Fruit fly (Drosophila melanogaster) whole organism, wandering third instar larva: ENCODE results near the gene wisp.

Experiments
- Abd-B ChIP-seq: fragments of >200 bp; optimal IDR thresholded peaks from 2 replicates; lab custom pipeline; 2017; ENCODE audit warnings: missing biosample characterization, missing genetic modification characterization
- CG32264 ChIP-seq: fragments of 200-800 bp; sonication (Bioruptor generic); optimal IDR thresholded peaks from 2 replicates; lab custom pipeline; 2016; ENCODE audit warnings: missing biosample characterization, missing genetic modification characterization
- CG9705 ChIP-seq: fragments of 200-800 bp; sonication (Bioruptor generic); optimal IDR thresholded peaks from 2 replicates; lab custom pipeline; 2018; ENCODE audit warnings: missing biosample characterization, mild to moderate bottlenecking, missing genetic modification characterization
- CrebA ChIP-seq: fragments of 200-800 bp; sonication (Bioruptor generic); optimal IDR thresholded peaks from 2 replicates; lab custom pipeline; 2016; ENCODE audit warnings: missing biosample characterization, mild to moderate bottlenecking, missing genetic modification characterization, borderline replicate concordance
- Dif ChIP-seq: fragments of 200-275, 200-300 bp; sonication (Bioruptor generic); optimal IDR thresholded peaks from 2 replicates; lab custom pipeline; 2018; ENCODE audit warnings: missing biosample characterization, missing genetic modification characterization; ENCODE audit not compliant: partially characterized antibody
- GATAd ChIP-seq: sonication (Bioruptor generic); optimal IDR thresholded peaks from 2 replicates; lab custom pipeline; 2016; ENCODE audit warnings: missing biosample characterization, missing genetic modification characterization
- HLH106 ChIP-seq: fragments of 200-800 bp; optimal IDR thresholded peaks from 3 replicates; lab custom pipeline; 2019; ENCODE audit warnings: missing biosample characterization, mild to moderate bottlenecking, missing genetic modification characterization, moderate library complexity
- Hnf4 ChIP-seq: fragments of 200-800 bp; sonication (Bioruptor generic); optimal IDR thresholded peaks from 2 replicates; lab custom pipeline; 2016; ENCODE audit warnings: missing biosample characterization, mild to moderate bottlenecking, missing genetic modification characterization
- Hr78 ChIP-seq: fragments of >200 bp; optimal IDR thresholded peaks from 2 replicates; lab custom pipeline; 2017; ENCODE audit warnings: missing biosample characterization, missing genetic modification characterization
- Hr83 ChIP-seq: fragments of 200-300 bp; sonication (Bioruptor generic); optimal IDR thresholded peaks from 2 replicates; lab custom pipeline; 2016; ENCODE audit warnings: missing biosample characterization, mild to moderate bottlenecking, missing genetic modification characterization, moderate library complexity; ENCODE audit not compliant: poor library complexity, severe bottlenecking
- Jra ChIP-seq: sonication (Bioruptor generic); optimal IDR thresholded peaks from 2 replicates; lab custom pipeline; 2016; ENCODE audit warnings: missing biosample characterization, missing genetic modification characterization
- Myc ChIP-seq: fragments of >200 bp; optimal IDR thresholded peaks from 2 replicates; lab custom pipeline; 2017
- OdsH ChIP-seq: fragments of 200-800 bp; sonication (Bioruptor generic); optimal IDR thresholded peaks from 2 replicates; lab custom pipeline; 2016; ENCODE audit warnings: missing biosample characterization, mild to moderate bottlenecking, missing genetic modification characterization
- Rel ChIP-seq, 2 experiments: fragments of 200-800 bp; sonication (Bioruptor generic) in 1 of 2; optimal IDR thresholded peaks; 2 replicates in 1 of 2; 3 replicates in 1 of 2; lab custom pipeline; 2016 to 2019; ENCODE audit warnings: mild to moderate bottlenecking in 2 of 2, missing biosample characterization in 2 of 2, missing genetic modification characterization in 2 of 2, moderate library complexity in 1 of 2
- Sp1 ChIP-seq: fragments of 200-800 bp; sonication (Bioruptor generic); optimal IDR thresholded peaks from 3 replicates; lab custom pipeline; 2019; ENCODE audit warnings: missing biosample characterization, mild to moderate bottlenecking, missing genetic modification characterization, moderate library complexity
- br ChIP-seq: fragments of 200-800 bp; sonication (Bioruptor generic); optimal IDR thresholded peaks from 2 replicates; lab custom pipeline; 2016; ENCODE audit warnings: missing biosample characterization, missing genetic modification characterization
- brk ChIP-seq: fragments of 200-800 bp; sonication (Bioruptor generic); optimal IDR thresholded peaks from 2 replicates; lab custom pipeline; 2016; ENCODE audit warnings: missing biosample characterization, mild to moderate bottlenecking, missing genetic modification characterization
- dl ChIP-seq, 2 experiments: fragments of 175-275, 200-275 bp in 1 of 2; fragments of 200-275 bp in 1 of 2; sonication (Bioruptor generic); optimal IDR thresholded peaks; lab custom pipeline; 2018; ENCODE audit warnings: mild to moderate bottlenecking in 2 of 2, missing biosample characterization in 2 of 2, missing genetic modification characterization in 2 of 2, moderate library complexity in 2 of 2; ENCODE audit not compliant: partially characterized antibody in 2 of 2, insufficient read depth in 1 of 2
- dmrt93B ChIP-seq: fragments of 200-800 bp; sonication (Bioruptor generic); optimal IDR thresholded peaks from 2 replicates; lab custom pipeline; 2018; ENCODE audit warnings: missing biosample characterization, mild to moderate bottlenecking, missing genetic modification characterization
- ey ChIP-seq: fragments of 200-800 bp; sonication (Bioruptor generic); optimal IDR thresholded peaks from 2 replicates; lab custom pipeline; 2016; ENCODE audit warnings: missing biosample characterization, missing genetic modification characterization
- foxo ChIP-seq, 2 experiments: fragments of 200-800 bp; sonication (Bioruptor generic); optimal IDR thresholded peaks; 2 replicates in 1 of 2; 3 replicates in 1 of 2; lab custom pipeline; 2016 to 2017; ENCODE audit warnings: missing biosample characterization in 2 of 2, missing genetic modification characterization in 2 of 2
- fru ChIP-seq: fragments of 200-800 bp; sonication (Bioruptor generic); optimal IDR thresholded peaks from 3 replicates; lab custom pipeline; 2016; ENCODE audit warnings: missing biosample characterization, mild to moderate bottlenecking, missing genetic modification characterization
- h ChIP-seq: fragments of 200-800 bp; sonication (Bioruptor generic); optimal IDR thresholded peaks from 3 replicates; lab custom pipeline; 2016; ENCODE audit warnings: missing biosample characterization, mild to moderate bottlenecking, missing genetic modification characterization
- jim ChIP-seq: fragments of 175-275, 200-325 bp; sonication (Bioruptor generic); optimal IDR thresholded peaks from 2 replicates; lab custom pipeline; 2016; ENCODE audit warnings: missing biosample characterization, mild to moderate bottlenecking, missing genetic modification characterization
- lola ChIP-seq: fragments of >200 bp; optimal IDR thresholded peaks from 2 replicates; lab custom pipeline; 2017; ENCODE audit warnings: missing biosample characterization, missing genetic modification characterization
- pan ChIP-seq: fragments of >200 bp; optimal IDR thresholded peaks from 2 replicates; lab custom pipeline; 2017
- psq ChIP-seq: fragments of 200-800 bp; sonication (Bioruptor generic); optimal IDR thresholded peaks from 3 replicates; lab custom pipeline; 2017; ENCODE audit warnings: missing biosample characterization, mild to moderate bottlenecking, missing genetic modification characterization, moderate library complexity
- rgr ChIP-seq: fragments of 200-800 bp; sonication (Bioruptor generic); optimal IDR thresholded peaks from 3 replicates; lab custom pipeline; 2016; ENCODE audit warnings: missing biosample characterization, mild to moderate bottlenecking, missing genetic modification characterization
- sage ChIP-seq: fragments of 200-800 bp; sonication (Bioruptor generic); optimal IDR thresholded peaks from 2 replicates; lab custom pipeline; 2016; ENCODE audit warnings: missing biosample characterization, mild to moderate bottlenecking, missing genetic modification characterization
- sv ChIP-seq: fragments of 200-800 bp; sonication (Bioruptor generic); optimal IDR thresholded peaks from 3 replicates; lab custom pipeline; 2016; ENCODE audit warnings: missing biosample characterization, missing genetic modification characterization
- tai ChIP-seq: sonication (Bioruptor generic); optimal IDR thresholded peaks from 2 replicates; lab custom pipeline; 2016; ENCODE audit warnings: missing biosample characterization, missing genetic modification characterization
- woc ChIP-seq: sonication (Bioruptor generic); optimal IDR thresholded peaks from 2 replicates; lab custom pipeline; 2016; ENCODE audit warnings: missing biosample characterization, mild to moderate bottlenecking, missing genetic modification characterization

wisp gene

dm6 chrX:11925213-11925612, 31.5 kb downstream of the wisp start:
- TF ChIP-seq sv (GFP tag; lab: Kevin White, UChicago) (no peak), CG32264 (GFP tag; lab: Kevin White, UChicago) (peak; percentile 42), woc (GFP tag; lab: Kevin White, UChicago) (peak; percentile 23), HLH106 (peak; percentile 88), Myc (lab: Kevin White, UChicago) (no peak), sage (GFP tag; lab: Kevin White, UChicago) (peak; percentile 60), Dif (GFP tag; lab: Kevin White, UChicago) (no peak), GATAd (GFP tag; lab: Kevin White, UChicago) (no peak), Hr83 (peak; percentile 2), lola (GFP tag; lab: Kevin White, UChicago) (no peak), foxo (GFP tag; optimal IDR thresholded peaks at IDR 0.05; lab: Kevin White, UChicago) (peak in 1 of 2 experiments; percentile 67), Abd-B (GFP tag; lab: Kevin White, UChicago) (no peak), tai (GFP tag; lab: Kevin White, UChicago) (no peak), br (GFP tag; lab: Kevin White, UChicago) (peak; percentile 19), dl (GFP tag; optimal IDR thresholded peaks at IDR 0.05; lab: Kevin White, UChicago; ENCODE audit: insufficient read depth in 1 of 2, partially characterized antibody in 2 of 2) (no peak), Rel (GFP tag; optimal IDR thresholded peaks at IDR 0.05; lab: Kevin White, UChicago) (no peak), Rel (tag; optimal IDR thresholded peaks at IDR 0.05; lab: Kevin White, UChicago) (peak; percentile 56), Sp1 (peak; percentile 75), fru (GFP tag; lab: Kevin White, UChicago) (peak; percentile 55), CrebA (GFP tag; lab: Kevin White, UChicago) (no peak), psq (GFP tag; lab: Kevin White, UChicago) (peak; percentile 29), jim (GFP tag; lab: Kevin White, UChicago) (no peak), CG9705 (GFP tag; lab: Kevin White, UChicago) (peak; percentile 30), pan (lab: Kevin White, UChicago) (no peak), OdsH (GFP tag; lab: Kevin White, UChicago) (peak; percentile 57), Hnf4 (GFP tag; lab: Kevin White, UChicago) (peak; percentile 59), rgr (GFP tag; lab: Kevin White, UChicago) (peak; percentile 68), ey (GFP tag; lab: Kevin White, UChicago) (peak; percentile 69), Hr78 (GFP tag; lab: Kevin White, UChicago) (no peak), dmrt93B (GFP tag; lab: Kevin White, UChicago) (peak; percentile 47), Jra (GFP tag; lab: Kevin White, UChicago) (no peak), h (GFP tag; lab: Kevin White, UChicago) (peak; percentile 80), brk (peak; percentile 68)

dm6 chrX:11930726-11931125, 37.0 kb downstream of the wisp start, which contains the start of gene Pdzd8:
Gene Pdzd8 (minus strand): TSS chrX:11930850.
- TF ChIP-seq Hnf4 (GFP tag; lab: Kevin White, UChicago) (no peak), Hr78 (GFP tag; lab: Kevin White, UChicago) (no peak)
- TF ChIP-seq, all 38 proteins: peak for 0
